Fruit fly (Drosophila melanogaster): Measurements from ENCODE around the gene TotF.

Gene TotF

dm6 chr2L:19930102-19930501 is 17.9 kb upstream of the TotF start (continued):
- TF ChIP-seq CG1602 (GFP tag; optimal IDR thresholded peaks at IDR 0.05) (peak; percentile 21), CG11247 (GFP tag; IDR thresholded peaks at IDR 0.05) (no peak), gt (GFP tag; IDR thresholded peaks at IDR 0.05) (no peak), bbx (GFP tag; IDR thresholded peaks at IDR 0.05; ENCODE audit: partially characterized antibody) (no peak), Mad (GFP tag; optimal IDR thresholded peaks at IDR 0.05) (no peak), CG1603 (tag; optimal IDR thresholded peaks at IDR 0.05) (no peak), chinmo (GFP tag; IDR thresholded peaks at IDR 0.05; ENCODE audit: partially characterized antibody) (no peak), CG2678 (tag; optimal IDR thresholded peaks at IDR 0.05) (peak; percentile 71), onecut (GFP tag; IDR thresholded peaks at IDR 0.05) (no peak), Dll (GFP tag; IDR thresholded peaks at IDR 0.05; ENCODE audit: partially characterized antibody) (no peak), CG10654 (GFP tag; optimal IDR thresholded peaks at IDR 0.05) (peak; percentile 20), nom (GFP tag; optimal IDR thresholded peaks at IDR 0.05) (no peak), zf30C (GFP tag; optimal IDR thresholded peaks at IDR 0.05) (no peak), CG10267 (tag; optimal IDR thresholded peaks at IDR 0.05) (peak; percentile 29), gem (tag; optimal IDR thresholded peaks at IDR 0.05) (peak; percentile 72), CG6175 (GFP tag; IDR thresholded peaks at IDR 0.05) (no peak), oc (tag; optimal IDR thresholded peaks at IDR 0.05) (no peak), CG11696 (GFP tag; IDR thresholded peaks at IDR 0.05) (no peak), CG33557 (GFP tag; optimal IDR thresholded peaks at IDR 0.05) (no peak), phol (tag; optimal IDR thresholded peaks at IDR 0.05) (peak; percentile 55), ftz-f1 (GFP tag; optimal IDR thresholded peaks at IDR 0.05) (no peak), shn (GFP tag; optimal IDR thresholded peaks at IDR 0.05) (no peak), ewg (GFP tag; optimal IDR thresholded peaks at IDR 0.05) (no peak), Sox102F (GFP tag; optimal IDR thresholded peaks at IDR 0.05) (peak; percentile 61), H15 (GFP tag; IDR thresholded peaks at IDR 0.05) (no peak), kay (GFP tag; optimal IDR thresholded peaks at IDR 0.05) (no peak), Hmr (GFP tag; optimal IDR thresholded peaks at IDR 0.05) (peak; percentile 62), kni (GFP tag; optimal IDR thresholded peaks at IDR 0.05) (no peak), dan (GFP tag; IDR thresholded peaks at IDR 0.05) (no peak), CG14667 (GFP tag; IDR thresholded peaks at IDR 0.05) (no peak), odd (GFP tag; optimal IDR thresholded peaks at IDR 0.05) (peak; percentile 5), CG8388 (GFP tag; optimal IDR thresholded peaks at IDR 0.05) (peak; percentile 15), da (GFP tag; optimal IDR thresholded peaks at IDR 0.05) (no peak), CG9215 (GFP tag; IDR thresholded peaks at IDR 0.05) (no peak), CG31224 (GFP tag; IDR thresholded peaks at IDR 0.05) (no peak), Pdp1 (GFP tag; optimal IDR thresholded peaks at IDR 0.05) (no peak), HmgZ (tag; optimal IDR thresholded peaks at IDR 0.05) (no peak), bigmax (GFP tag; optimal IDR thresholded peaks at IDR 0.05) (no peak), hth (optimal IDR thresholded peaks at IDR 0.05) (no peak), esg (GFP tag; conservative IDR thresholded peaks at IDR 0.05) (0 out of 2 replicates have a peak, but pooled peaks have one; percentile 20), cwo (GFP tag; optimal IDR thresholded peaks at IDR 0.05) (peak; percentile 50), CG18599 (GFP tag; optimal IDR thresholded peaks at IDR 0.05) (peak; percentile 82), CG34422 (GFP tag; IDR thresholded peaks at IDR 0.05) (no peak), Tbp (GFP tag; optimal IDR thresholded peaks at IDR 0.05) (no peak), CG6654 (GFP tag; optimal IDR thresholded peaks at IDR 0.05) (no peak), dysf (GFP tag; IDR thresholded peaks at IDR 0.05) (peak; percentile 62), ash1 (GFP tag; optimal IDR thresholded peaks at IDR 0.05) (no peak), disco-r (GFP tag; optimal IDR thresholded peaks at IDR 0.05) (no peak), CG9797 (GFP tag; optimal IDR thresholded peaks at IDR 0.05) (no peak), CHES-1-like (GFP tag; optimal IDR thresholded peaks at IDR 0.05) (no peak), nerfin-1 (tag; optimal IDR thresholded peaks at IDR 0.05) (no peak)

All from whole organism, embryonic.